2 fruit fly cellular contexts compared by ENCODE assay signal in the genomic region with DNA sequence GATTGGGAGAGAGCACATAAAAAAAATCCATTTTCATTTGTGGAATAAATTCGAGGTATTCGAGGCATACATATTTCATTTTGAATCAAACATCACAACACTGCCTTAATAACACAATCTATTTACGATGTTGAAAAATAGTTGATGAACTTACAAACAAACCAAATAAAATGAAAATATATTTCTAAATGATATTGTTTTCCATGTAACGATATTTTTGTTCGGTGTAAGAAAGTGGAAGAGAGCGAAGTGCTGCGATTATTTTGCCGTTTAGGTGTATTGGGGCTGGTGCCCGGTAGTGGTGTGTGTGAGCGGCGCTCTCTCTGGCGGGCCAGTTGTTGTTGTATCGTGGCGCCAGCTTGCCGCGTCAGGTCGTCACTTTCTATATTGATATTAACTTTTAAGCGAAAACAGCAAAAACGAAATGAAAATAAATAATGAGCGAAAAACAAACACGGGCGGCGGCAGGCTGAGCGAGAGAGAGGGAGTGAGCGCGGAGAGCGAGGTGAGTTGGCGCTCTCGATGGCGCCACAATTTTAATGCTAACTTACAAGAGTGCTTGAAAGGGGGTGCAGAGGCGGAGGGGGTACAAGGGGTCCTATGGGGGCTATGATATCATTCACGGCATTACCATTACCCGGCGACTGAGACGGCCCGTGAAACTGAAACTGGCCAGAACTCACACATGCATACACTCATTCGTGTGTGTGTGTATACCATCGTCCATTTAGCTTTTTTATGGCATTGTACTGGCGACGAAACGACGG.
A peak's percentile ranks its signal among the peaks of the same experiment; 100 is the strongest.
TF ChIP-seq lines count a peak whose summit lies in the region.

No protein-coding gene starts in this region.

TF ChIP-seq in whole organism, embryonic, 481 proteins besides CTCF, POLR2A, EP300 and RAD21 (continued from another document and continues in another):
- peak; percentile 79 for TF ChIP-seq CG18764 (GFP tag; optimal IDR thresholded peaks at IDR 0.05; lab: Kevin White, UChicago)
- peak; percentile 78 for TF ChIP-seq sug (tag; optimal IDR thresholded peaks at IDR 0.05; lab: Kevin White, UChicago)
- peak; percentile 88 for TF ChIP-seq CG4820 (GFP tag; optimal IDR thresholded peaks at IDR 0.05; lab: Kevin White, UChicago)
- TF ChIP-seq oc (tag; optimal IDR thresholded peaks at IDR 0.05; lab: Kevin White, UChicago), result peak; percentile 96
- TF ChIP-seq CG1832 (GFP tag; optimal IDR thresholded peaks at IDR 0.05; lab: Kevin White, UChicago), result peak; percentile 16
- peak; percentile 64 for TF ChIP-seq CG11247 (GFP tag; IDR thresholded peaks at IDR 0.05; lab: Robert Waterston, UW)
- peak; percentile 81 for TF ChIP-seq CrebB (tag; optimal IDR thresholded peaks at IDR 0.05; lab: Kevin White, UChicago)
- peak; percentile 85 for TF ChIP-seq gro (GFP tag; optimal IDR thresholded peaks at IDR 0.05; lab: Kevin White, UChicago)
- TF ChIP-seq Sin3A (optimal IDR thresholded peaks at IDR 0.05; lab: Kevin White, UChicago), result no peak
- TF ChIP-seq nmo (GFP tag; optimal IDR thresholded peaks at IDR 0.05; lab: Kevin White, UChicago), result peak; percentile 95
- peak; percentile 23 for TF ChIP-seq HmgD (GFP tag; optimal IDR thresholded peaks at IDR 0.05; lab: Kevin White, UChicago)
- TF ChIP-seq CG9727 (GFP tag; optimal IDR thresholded peaks at IDR 0.05; lab: Kevin White, UChicago), result peak; percentile 93
- TF ChIP-seq Oaz (GFP tag; IDR thresholded peaks at IDR 0.05; lab: Robert Waterston, UW), result peak; percentile 71
- peak; percentile 86 for TF ChIP-seq CG9932 (GFP tag; IDR thresholded peaks at IDR 0.05; lab: Robert Waterston, UW)
- peak; percentile 77 for TF ChIP-seq onecut (GFP tag; IDR thresholded peaks at IDR 0.05; lab: Robert Waterston, UW)
- TF ChIP-seq vnd (GFP tag; IDR thresholded peaks at IDR 0.05; lab: Robert Waterston, UW; ENCODE audit: partially characterized antibody), result no peak
- peak; percentile 71 for TF ChIP-seq ranshi (GFP tag; IDR thresholded peaks at IDR 0.05; lab: Robert Waterston, UW)
- peak; percentile 73; the same call in 1 of the 2 replicates for TF ChIP-seq E2f2 (GFP tag; IDR thresholded peaks at IDR 0.05; lab: Robert Waterston, UW)
- TF ChIP-seq abd-A (tag; optimal IDR thresholded peaks at IDR 0.05; lab: Kevin White, UChicago), result peak; percentile 96
- peak; percentile 87 for TF ChIP-seq Atf6 (GFP tag; IDR thresholded peaks at IDR 0.05; lab: Robert Waterston, UW)
- TF ChIP-seq ftz-f1 (GFP tag; optimal IDR thresholded peaks at IDR 0.05; lab: Kevin White, UChicago), result peak; percentile 38
- peak; percentile 75 for TF ChIP-seq Deaf1 (tag; optimal IDR thresholded peaks at IDR 0.05; lab: Kevin White, UChicago)
- peak; percentile 15; the same call in 1 of the 2 replicates for TF ChIP-seq sim (GFP tag; IDR thresholded peaks at IDR 0.05; lab: Robert Waterston, UW)
- TF ChIP-seq CG8089 (GFP tag; optimal IDR thresholded peaks at IDR 0.05; lab: Kevin White, UChicago), result peak; percentile 69
- TF ChIP-seq CG12236 (GFP tag; optimal IDR thresholded peaks at IDR 0.05; lab: Kevin White, UChicago), result peak; percentile 84
- TF ChIP-seq CG8944 (GFP tag; optimal IDR thresholded peaks at IDR 0.05; lab: Kevin White, UChicago), result peak; percentile 87
- peak; percentile 35; the same call in 1 of the 2 replicates for TF ChIP-seq Lim3 (GFP tag; IDR thresholded peaks at IDR 0.05; lab: Robert Waterston, UW)
- TF ChIP-seq CG2129 (GFP tag; IDR thresholded peaks at IDR 0.05; lab: Robert Waterston, UW; ENCODE audit: partially characterized antibody), result no peak
- peak; percentile 83 for TF ChIP-seq dmrt11E (tag; optimal IDR thresholded peaks at IDR 0.05; lab: Kevin White, UChicago)
- peak; percentile 73 for TF ChIP-seq gsb (GFP tag; IDR thresholded peaks at IDR 0.05; lab: Robert Waterston, UW)
- TF ChIP-seq Dek (tag; optimal IDR thresholded peaks at IDR 0.05; lab: Kevin White, UChicago), result peak; percentile 85
- TF ChIP-seq CG16863 (GFP tag; optimal IDR thresholded peaks at IDR 0.05; lab: Kevin White, UChicago), result peak; percentile 91
- TF ChIP-seq gt (GFP tag; IDR thresholded peaks at IDR 0.05; lab: Robert Waterston, UW), result 0 out of 2 replicates have a peak, but pooled peaks have one; percentile 46
- no peak for TF ChIP-seq Lpt (GFP tag; optimal IDR thresholded peaks at IDR 0.05; lab: Kevin White, UChicago)
- peak; percentile 81 for TF ChIP-seq kay (GFP tag; optimal IDR thresholded peaks at IDR 0.05; lab: Kevin White, UChicago)
- TF ChIP-seq CG10979 (tag; optimal IDR thresholded peaks at IDR 0.05; lab: Kevin White, UChicago), result peak; percentile 95
- TF ChIP-seq CG17912 (GFP tag; optimal IDR thresholded peaks at IDR 0.05; lab: Kevin White, UChicago), result peak; percentile 88
- peak; percentile 85 for TF ChIP-seq tx (GFP tag; optimal IDR thresholded peaks at IDR 0.05; lab: Kevin White, UChicago)
- TF ChIP-seq Atf3 (GFP tag; optimal IDR thresholded peaks at IDR 0.05; lab: Kevin White, UChicago), result peak; percentile 83
- peak; percentile 93 for TF ChIP-seq Xbp1 (GFP tag; optimal IDR thresholded peaks at IDR 0.05; lab: Kevin White, UChicago)
- peak; percentile 27 for TF ChIP-seq grn (GFP tag; optimal IDR thresholded peaks at IDR 0.05; lab: Kevin White, UChicago)
- peak; percentile 76 for TF ChIP-seq Gug (GFP tag; IDR thresholded peaks at IDR 0.05; lab: Robert Waterston, UW)
- TF ChIP-seq HLH3B (GFP tag; IDR thresholded peaks at IDR 0.05; lab: Robert Waterston, UW), result peak; percentile 89
- peak; percentile 88 for TF ChIP-seq CG12104 (GFP tag; optimal IDR thresholded peaks at IDR 0.05; lab: Kevin White, UChicago)
- TF ChIP-seq Nf-YA (GFP tag; IDR thresholded peaks at IDR 0.05; lab: Robert Waterston, UW), result peak; percentile 40
- peak; percentile 96 for TF ChIP-seq CoRest (tag; optimal IDR thresholded peaks at IDR 0.05; lab: Kevin White, UChicago)
- peak; percentile 81 for TF ChIP-seq CG32767 (GFP tag; IDR thresholded peaks at IDR 0.05; lab: Robert Waterston, UW)
- no peak for TF ChIP-seq Dip2 (GFP tag; IDR thresholded peaks at IDR 0.05; lab: Robert Waterston, UW)
- no peak for TF ChIP-seq ham (GFP tag; IDR thresholded peaks at IDR 0.05; lab: Robert Waterston, UW)
- TF ChIP-seq CG34376 (GFP tag; optimal IDR thresholded peaks at IDR 0.05; lab: Kevin White, UChicago), result peak; percentile 94
- TF ChIP-seq otp (GFP tag; IDR thresholded peaks at IDR 0.05; lab: Robert Waterston, UW), result peak; percentile 73; the same call in 2 of the 3 replicates
- no peak for TF ChIP-seq BEAF-32 (GFP tag; optimal IDR thresholded peaks at IDR 0.05; lab: Kevin White, UChicago)
- peak; percentile 82 for TF ChIP-seq danr (GFP tag; IDR thresholded peaks at IDR 0.05; lab: Robert Waterston, UW)
- peak in 1 of 3 experiments; percentile 86 for TF ChIP-seq lola (GFP tag; optimal IDR thresholded peaks at IDR 0.05; lab: Kevin White, UChicago)
- peak; percentile 67 for TF ChIP-seq cato (GFP tag; optimal IDR thresholded peaks at IDR 0.05; lab: Kevin White, UChicago; ENCODE audit: borderline replicate concordance)
- TF ChIP-seq CG12219 (GFP tag; optimal IDR thresholded peaks at IDR 0.05; lab: Kevin White, UChicago), result peak; percentile 92
- peak; percentile 86 for TF ChIP-seq tin (GFP tag; optimal IDR thresholded peaks at IDR 0.05; lab: Kevin White, UChicago)
- TF ChIP-seq CG14667 (GFP tag; IDR thresholded peaks at IDR 0.05; lab: Robert Waterston, UW), result peak; percentile 78
- TF ChIP-seq hb (GFP tag; IDR thresholded peaks at IDR 0.05; lab: Robert Waterston, UW; ENCODE audit: partially characterized antibody), result no peak

TF ChIP-seq in whole organism, prepupa, 60 proteins besides CTCF, POLR2A, EP300 and RAD21 (continued from another document):
- TF ChIP-seq ss (GFP tag; optimal IDR thresholded peaks at IDR 0.05; lab: Kevin White, UChicago) (peak; percentile 88 to 92), CG1621 (tag; optimal IDR thresholded peaks at IDR 0.05; lab: Kevin White, UChicago) (peak; percentile 79), acj6 (GFP tag; optimal IDR thresholded peaks at IDR 0.05; lab: Kevin White, UChicago) (peak; percentile 93), CG3032 (tag; optimal IDR thresholded peaks at IDR 0.05; lab: Kevin White, UChicago) (peak; percentile 82), CG4318 (GFP tag; optimal IDR thresholded peaks at IDR 0.05; lab: Kevin White, UChicago) (peak; percentile 92), CG8319 (GFP tag; optimal IDR thresholded peaks at IDR 0.05; lab: Kevin White, UChicago) (peak; percentile 87), CG31627 (GFP tag; optimal IDR thresholded peaks at IDR 0.05; lab: Kevin White, UChicago) (peak; percentile 97), Eip93F (GFP tag; optimal IDR thresholded peaks at IDR 0.05; lab: Kevin White, UChicago) (peak; percentile 92), Smox (GFP tag; optimal IDR thresholded peaks at IDR 0.05; lab: Kevin White, UChicago) (peak; percentile 97), CG10631 (GFP tag; optimal IDR thresholded peaks at IDR 0.05; lab: Kevin White, UChicago) (peak; percentile 91), net (GFP tag; optimal IDR thresholded peaks at IDR 0.05; lab: Kevin White, UChicago) (peak; percentile 95), Hr38 (GFP tag; optimal IDR thresholded peaks at IDR 0.05; lab: Kevin White, UChicago) (no peak), CG32006 (GFP tag; optimal IDR thresholded peaks at IDR 0.05; lab: Kevin White, UChicago) (peak; percentile 97), spab (GFP tag; optimal IDR thresholded peaks at IDR 0.05; lab: Kevin White, UChicago) (peak; percentile 84), pdm3 (GFP tag; optimal IDR thresholded peaks at IDR 0.05; lab: Kevin White, UChicago) (peak; percentile 97)
